Fruit fly (Drosophila melanogaster) Kc167 (cell line): ENCODE data around the gene Arl6IP1.

Experiments
- h ChIP-seq: fragments of >200 bp; optimal IDR thresholded peaks from 3 replicates; lab custom pipeline; 2018; ENCODE audit warnings: missing external identifiers
- psq ChIP-seq: fragments of >200 bp; optimal IDR thresholded peaks from 2 replicates; lab custom pipeline; 2017; ENCODE audit warnings: missing external identifiers

dm6 chr3R:16605929-16606328 is 37.5 kb upstream of the Arl6IP1 start:
- TF ChIP-seq psq (no peak), h (lab: Kevin White, UChicago) (no peak)
